Worm (Caenorhabditis elegans) whole organism, mixed stage, embryonic: ENCODE measurements around the gene EEED8.13.
A peak's percentile ranks its signal among the peaks of the same experiment; 100 is the strongest.

Experiments used
- M03D4.4 ChIP-seq: sonication (generic microtip); optimal IDR thresholded peaks from 2 replicates; lab custom pipeline; 2017; ENCODE audit warnings: mild to moderate bottlenecking, missing genetic modification characterization, missing compliant biosample characterization
- bed-3 ChIP-seq: fragments of 200-800 bp; sonication (Bioruptor generic); optimal IDR thresholded peaks from 3 replicates; lab custom pipeline; 2018; ENCODE audit warnings: mild to moderate bottlenecking, missing genetic modification characterization, moderate library complexity, missing compliant biosample characterization
- blmp-1 ChIP-seq: fragments of 150-350 bp; optimal IDR thresholded peaks from 2 replicates; lab custom pipeline; 2014; ENCODE audit warnings: missing biosample characterization, missing genetic modification characterization
- ceh-39 ChIP-seq: fragments of 150-350 bp; optimal IDR thresholded peaks from 2 replicates; lab custom pipeline; 2014; ENCODE audit warnings: missing biosample characterization, missing genetic modification characterization
- ceh-43 ChIP-seq: fragments of 200-800 bp; sonication (Bioruptor generic); optimal IDR thresholded peaks from 2 replicates; lab custom pipeline; 2018; ENCODE audit warnings: mild to moderate bottlenecking, missing genetic modification characterization, moderate library complexity, missing compliant biosample characterization
- ceh-83 ChIP-seq: fragments of 200-800 bp; sonication (Bioruptor generic); optimal IDR thresholded peaks from 2 replicates; lab custom pipeline; 2018; ENCODE audit warnings: mild to moderate bottlenecking, missing genetic modification characterization, missing compliant biosample characterization
- ces-1 ChIP-seq: fragments of 150-350 bp; optimal IDR thresholded peaks from 2 replicates; lab custom pipeline; 2014; ENCODE audit warnings: missing biosample characterization, missing genetic modification reagents, missing genetic modification characterization
- drap-1 ChIP-seq: fragments of 200-800 bp; sonication (Bioruptor generic); optimal IDR thresholded peaks from 3 replicates; lab custom pipeline; 2018; ENCODE audit warnings: mild to moderate bottlenecking, missing genetic modification characterization, missing compliant biosample characterization
- elt-3 ChIP-seq: fragments of 150-350 bp; optimal IDR thresholded peaks from 2 replicates; lab custom pipeline; 2014; ENCODE audit warnings: missing biosample characterization, missing genetic modification characterization
- flh-1 ChIP-seq: fragments of 200-800 bp; sonication (Bioruptor generic); optimal IDR thresholded peaks from 2 replicates; lab custom pipeline; 2018; ENCODE audit warnings: mild to moderate bottlenecking, missing genetic modification characterization, moderate library complexity, missing compliant biosample characterization
- ham-2 ChIP-seq: fragments of 200-800 bp; sonication (Bioruptor generic); optimal IDR thresholded peaks from 2 replicates; lab custom pipeline; 2018; ENCODE audit warnings: mild to moderate bottlenecking, missing genetic modification characterization, missing compliant biosample characterization
- hlh-1 ChIP-seq: fragments of 150-350 bp; optimal IDR thresholded peaks from 2 replicates; lab custom pipeline; 2014; ENCODE audit warnings: missing biosample characterization, missing genetic modification reagents, missing genetic modification characterization
- lin-13 ChIP-seq: fragments of 150-350 bp; optimal IDR thresholded peaks from 2 replicates; lab custom pipeline; 2014; ENCODE audit warnings: missing biosample characterization, missing genetic modification characterization
- lin-32 ChIP-seq: fragments of 200-800 bp; sonication (Bioruptor generic); optimal IDR thresholded peaks from 2 replicates; lab custom pipeline; 2018; ENCODE audit warnings: mild to moderate bottlenecking, missing genetic modification characterization, missing compliant biosample characterization
- mab-5 ChIP-seq: fragments of 150-350 bp; optimal IDR thresholded peaks from 2 replicates; lab custom pipeline; 2014; ENCODE audit warnings: missing biosample characterization, missing genetic modification characterization
- mls-2 ChIP-seq: sonication (generic microtip); optimal IDR thresholded peaks from 2 replicates; lab custom pipeline; 2016; ENCODE audit warnings: mild to moderate bottlenecking, missing genetic modification characterization, moderate library complexity, missing compliant biosample characterization
- nhr-2 ChIP-seq: fragments of 150-350 bp; optimal IDR thresholded peaks from 2 replicates; lab custom pipeline; 2014; ENCODE audit warnings: missing biosample characterization, missing genetic modification characterization
- nhr-237 ChIP-seq: fragments of 150-350 bp; optimal IDR thresholded peaks from 2 replicates; lab custom pipeline; 2014; ENCODE audit warnings: missing biosample characterization, missing genetic modification characterization
- nhr-28 ChIP-seq: fragments of 150-350 bp; optimal IDR thresholded peaks from 2 replicates; lab custom pipeline; 2014; ENCODE audit warnings: missing biosample characterization, missing genetic modification characterization
- nhr-76 ChIP-seq: sonication (generic microtip); optimal IDR thresholded peaks from 2 replicates; lab custom pipeline; 2017; ENCODE audit warnings: missing biosample characterization, missing genetic modification characterization
- pha-4 ChIP-seq: fragments of 150-350 bp; optimal IDR thresholded peaks from 2 replicates; lab custom pipeline; 2018; ENCODE audit warnings: missing biosample characterization, missing genetic modification reagents, missing genetic modification characterization
- sem-2 ChIP-seq: fragments of 200-800 bp; sonication (Bioruptor generic); optimal IDR thresholded peaks from 2 replicates; lab custom pipeline; 2018; ENCODE audit warnings: mild to moderate bottlenecking, missing genetic modification characterization, missing compliant biosample characterization
- snpc-4 ChIP-seq: fragments of 150-350 bp; optimal IDR thresholded peaks from 2 replicates; lab custom pipeline; 2014; ENCODE audit warnings: missing biosample characterization, missing genetic modification characterization
- sptf-1 ChIP-seq: sonication (generic microtip); optimal IDR thresholded peaks from 2 replicates; lab custom pipeline; 2017; ENCODE audit warnings: mild to moderate bottlenecking, missing genetic modification characterization, moderate library complexity, missing compliant biosample characterization
- tbx-8 ChIP-seq: fragments of 200-800 bp; sonication (Bioruptor generic); optimal IDR thresholded peaks from 2 replicates; lab custom pipeline; 2018; ENCODE audit warnings: mild to moderate bottlenecking, missing genetic modification characterization, moderate library complexity, missing compliant biosample characterization
- unc-120 ChIP-seq: sonication (generic microtip); optimal IDR thresholded peaks from 2 replicates; lab custom pipeline; 2017; ENCODE audit warnings: missing genetic modification characterization, missing compliant biosample characterization; ENCODE audit not compliant: poor library complexity, severe bottlenecking
- unc-39 ChIP-seq: fragments of 150-350 bp; optimal IDR thresholded peaks from 2 replicates; lab custom pipeline; 2014; ENCODE audit warnings: missing biosample characterization, missing genetic modification characterization
- unc-62 ChIP-seq: fragments of 150-350 bp; optimal IDR thresholded peaks from 2 replicates; lab custom pipeline; 2014; ENCODE audit warnings: missing biosample characterization, missing genetic modification reagents, missing genetic modification characterization
- zip-8 ChIP-seq: fragments of 150-350 bp; optimal IDR thresholded peaks from 2 replicates; lab custom pipeline; 2014; ENCODE audit warnings: missing biosample characterization, missing genetic modification characterization
- ztf-11 ChIP-seq: fragments of 150-350 bp; optimal IDR thresholded peaks from 2 replicates; lab custom pipeline; 2014; ENCODE audit warnings: missing biosample characterization, missing genetic modification characterization

EEED8.13 gene

ce11 chrII:5417905-5418304 lies 5.5 kb upstream of the EEED8.13 start:
- TF ChIP-seq unc-62 = peak; percentile 94
- no peak for TF ChIP-seq flh-1 (GFP tag; lab: Kevin White, UChicago)
- TF ChIP-seq, all 35 proteins: peak for 1

DNA sequence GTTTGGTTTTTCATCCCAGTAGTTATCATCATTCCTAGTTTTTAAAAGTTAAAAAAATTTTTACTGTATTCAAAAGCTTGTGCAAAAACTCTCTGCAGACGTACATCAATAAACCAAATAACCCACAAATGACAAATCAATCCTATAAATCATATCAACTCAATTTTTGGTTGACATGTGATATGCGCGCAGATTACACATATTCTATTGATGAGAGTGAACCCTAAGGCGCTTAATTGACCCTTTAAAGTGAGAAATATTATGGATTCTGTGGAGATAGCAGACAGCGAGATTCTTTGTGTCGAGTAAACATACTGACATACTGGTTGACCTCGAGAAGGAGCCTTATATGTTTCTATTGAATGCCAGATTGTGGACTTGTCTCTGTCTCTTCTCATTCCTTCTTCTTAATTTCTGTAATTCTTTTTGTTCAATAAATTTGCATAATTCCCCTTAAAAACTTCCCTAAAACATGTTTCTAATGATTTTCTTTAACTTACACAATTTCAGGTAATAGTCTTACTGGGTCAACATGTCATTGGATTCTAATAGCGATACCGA lies 3.9 kb upstream of the EEED8.13 start, which contains the start of gene EEED8.2:
TSS of gene EEED8.2 (plus strand) at position 511 of the 561 bp plus-strand sequence.
- TF ChIP-seq mab-5 (tag; lab: Kevin White, UChicago) (peak; percentile 64), hlh-1 (tag; lab: Kevin White, UChicago) (no peak), pha-4 (tag; lab: Kevin White, UChicago) (peak; percentile 18), bed-3 (GFP tag; lab: Kevin White, UChicago) (no peak), unc-62 (peak; percentile 92), zip-8 (tag; lab: Kevin White, UChicago) (no peak), nhr-2 (peak; percentile 14), ceh-83 (GFP tag; lab: Kevin White, UChicago) (no peak), ceh-43 (GFP tag; lab: Kevin White, UChicago) (no peak)

ce11 chrII:5414040-5414439 lies 1.7 kb upstream of the EEED8.13 start, which contains the start of the genes EEED8.14 and EEED8.3:
Gene EEED8.14, minus strand, starts transcription at chrII:5414052.
Gene EEED8.3, plus strand, starts transcription at chrII:5414276.
- TF ChIP-seq ztf-11 (no peak), M03D4.4 (tag; lab: Kevin White, UChicago) (no peak), nhr-2 (no peak), nhr-28 (no peak), ceh-43 (GFP tag; lab: Kevin White, UChicago) (no peak), hlh-1 (tag; lab: Kevin White, UChicago) (no peak), sem-2 (GFP tag; lab: Kevin White, UChicago) (no peak), ham-2 (no peak), lin-13 (tag; lab: Kevin White, UChicago) (no peak)

ce11 chrII:5408924-5409323 lies 3.4 kb downstream of the EEED8.13 start, which contains the start of the genes EEED8.12 and EEED8.4:
Gene EEED8.12, minus strand, starts transcription at chrII:5409024.
Gene EEED8.4, plus strand, starts transcription at chrII:5409319.
- TF ChIP-seq unc-120 (tag; lab: Kevin White, UChicago) (no peak), mab-5 (tag; lab: Kevin White, UChicago) (no peak), nhr-28 (no peak), sptf-1 (tag; lab: Kevin White, UChicago) (no peak), M03D4.4 (tag; lab: Kevin White, UChicago) (no peak), blmp-1 (no peak), elt-3 (tag; lab: Kevin White, UChicago) (no peak), snpc-4 (no peak), bed-3 (GFP tag; lab: Kevin White, UChicago) (no peak), unc-39 (tag; lab: Kevin White, UChicago) (no peak), unc-62 (no peak), ceh-39 (tag; lab: Kevin White, UChicago) (no peak), lin-13 (tag; lab: Kevin White, UChicago) (no peak), tbx-8 (no peak), ceh-83 (GFP tag; lab: Kevin White, UChicago) (no peak), nhr-76 (no peak), hlh-1 (tag; lab: Kevin White, UChicago) (no peak)

DNA sequence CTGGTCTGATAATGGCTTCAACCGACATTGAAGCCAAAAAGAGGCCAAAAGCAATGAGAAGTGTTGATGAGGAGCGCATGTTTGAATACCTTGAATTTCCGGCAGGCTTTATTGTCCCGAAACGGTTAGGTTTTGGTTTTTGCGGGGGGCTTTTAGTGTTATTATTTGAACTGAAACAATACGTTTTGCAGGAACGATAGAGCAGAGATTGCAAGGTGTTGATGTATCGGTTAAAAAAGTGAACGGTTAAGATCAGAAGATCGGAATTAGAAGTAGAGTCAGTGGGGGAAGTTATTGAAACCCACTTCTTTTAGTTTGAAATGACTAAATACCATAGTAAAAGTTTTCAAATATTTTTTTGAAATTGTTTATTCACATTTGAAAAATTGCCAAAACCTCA lies 4.8 kb downstream of the EEED8.13 start, which contains the start of gene clec-141:
TSS of gene clec-141 (minus strand) at position 101 of the 400 bp plus-strand sequence.
- no peak for TF ChIP-seq mab-5 (tag; lab: Kevin White, UChicago)
- TF ChIP-seq ces-1 (GFP tag; lab: Kevin White, UChicago) = no peak
- TF ChIP-seq nhr-2 = no peak
- no peak for TF ChIP-seq drap-1 (GFP tag; lab: Kevin White, UChicago)
- no peak for TF ChIP-seq tbx-8
- TF ChIP-seq hlh-1 (tag; lab: Kevin White, UChicago) = no peak
- no peak for TF ChIP-seq sptf-1 (tag; lab: Kevin White, UChicago)
- no peak for TF ChIP-seq nhr-237 (tag; lab: Kevin White, UChicago)
- TF ChIP-seq unc-39 (tag; lab: Kevin White, UChicago) = no peak
- no peak for TF ChIP-seq ceh-43 (GFP tag; lab: Kevin White, UChicago)
- no peak for TF ChIP-seq unc-62
- TF ChIP-seq ceh-83 (GFP tag; lab: Kevin White, UChicago) = no peak
- no peak for TF ChIP-seq unc-120 (tag; lab: Kevin White, UChicago)
- TF ChIP-seq lin-13 (tag; lab: Kevin White, UChicago) = no peak
- TF ChIP-seq M03D4.4 (tag; lab: Kevin White, UChicago) = no peak
- TF ChIP-seq blmp-1 = no peak
- no peak for TF ChIP-seq mls-2 (tag; lab: Kevin White, UChicago)
- no peak for TF ChIP-seq nhr-76
- TF ChIP-seq bed-3 (GFP tag; lab: Kevin White, UChicago) = no peak
- no peak for TF ChIP-seq lin-32 (GFP tag; lab: Kevin White, UChicago)
